Fruit fly (Drosophila melanogaster) whole organism: ENCODE measurements around the gene betaNACtes2.

Experiments
- Dll ChIP-seq: fragments of >200 bp; optimal IDR thresholded peaks from 2 replicates; lab custom pipeline; 2017
- EcR ChIP-seq, 2 experiments: fragments of >200 bp; optimal IDR thresholded peaks; 2 replicates each; lab custom pipeline; 2017; ENCODE audit warnings: missing biosample characterization in 2 of 2, missing genetic modification characterization in 2 of 2, missing genetic modification reagents in 2 of 2
- pan ChIP-seq: fragments of >200 bp; optimal IDR thresholded peaks from 2 replicates; lab custom pipeline; 2017
- psq ChIP-seq: fragments of >200 bp; optimal IDR thresholded peaks from 2 replicates; lab custom pipeline; 2017
- usp ChIP-seq: fragments of >200 bp; optimal IDR thresholded peaks from 2 replicates; lab custom pipeline; 2017; ENCODE audit warnings: missing biosample characterization, missing genetic modification characterization, mixed read lengths

- TF ChIP-seq pan (lab: Kevin White, UChicago) (no peak), Dll (lab: Kevin White, UChicago) (no peak), usp (GFP tag; lab: Kevin White, UChicago) (no peak), EcR (GFP tag; optimal IDR thresholded peaks at IDR 0.05; lab: Kevin White, UChicago) (no peak), psq (lab: Kevin White, UChicago) (no peak)
Observed at dm6 chrX:14321963-14322362, 6.6 kb upstream of the betaNACtes2 start, which contains the start of gene dpr8.
